Fruit fly (Drosophila melanogaster) whole organism, embryonic: ENCODE results near the gene CG17111.

Experiments
- Asciz ChIP-seq: fragments of 200-800 bp; sonication (Bioruptor generic); optimal IDR thresholded peaks from 2 replicates; lab custom pipeline; 2017; ENCODE audit warnings: missing biosample characterization, mild to moderate bottlenecking, missing genetic modification characterization, missing genetic modification reagents
- BtbVII ChIP-seq: fragments of 200-800 bp; sonication (Bioruptor generic); optimal IDR thresholded peaks from 3 replicates; lab custom pipeline; 2017; ENCODE audit warnings: missing biosample characterization, mild to moderate bottlenecking, missing genetic modification characterization
- CG12236 ChIP-seq: fragments of 200-800 bp; sonication (Bioruptor generic); optimal IDR thresholded peaks from 2 replicates; lab custom pipeline; 2016; ENCODE audit warnings: missing biosample characterization, missing genetic modification characterization
- CG12659 ChIP-seq: fragments of 200-800 bp; sonication (Bioruptor generic); optimal IDR thresholded peaks from 3 replicates; lab custom pipeline; 2017; ENCODE audit warnings: mild to moderate bottlenecking, missing biosample characterization, missing genetic modification reagents, missing genetic modification characterization
- CG14667 ChIP-seq: fragments of 200-800 bp; sonication (Bioruptor generic); IDR thresholded peaks from 2 replicates; pipeline ENCODE4 v1.3.6; 2022; ENCODE audit warnings: missing biosample characterization, missing genetic modification characterization
- CG14860 ChIP-seq: fragments of 200-800 bp; sonication (Bioruptor generic); IDR thresholded peaks from 3 replicates; pipeline ENCODE4 v1.3.6; 2022; ENCODE audit warnings: missing biosample characterization, missing genetic modification characterization; ENCODE audit not compliant: partially characterized antibody
- CG17328 ChIP-seq: fragments of 200-800 bp; sonication (Bioruptor generic); IDR thresholded peaks from 2 replicates; pipeline ENCODE4 v1.3.6; 2022; ENCODE audit warnings: missing biosample characterization, missing genetic modification characterization
- CG2875 ChIP-seq: fragments of 200-800 bp; sonication (Bioruptor generic); optimal IDR thresholded peaks from 2 replicates; lab custom pipeline; 2017; ENCODE audit warnings: missing biosample characterization, mild to moderate bottlenecking, missing genetic modification characterization, missing genetic modification reagents
- CG3281 ChIP-seq: fragments of 200-800 bp; sonication (Bioruptor generic); optimal IDR thresholded peaks from 3 replicates; lab custom pipeline; 2017; ENCODE audit warnings: missing biosample characterization, mild to moderate bottlenecking, missing genetic modification characterization
- CG5953 ChIP-seq: fragments of 200-800 bp; sonication (Bioruptor generic); IDR thresholded peaks from 2 replicates; pipeline ENCODE4 v1.3.6; 2022; ENCODE audit warnings: missing biosample characterization, missing genetic modification characterization
- CG6254 ChIP-seq: fragments of 200-800 bp; sonication (Bioruptor generic); optimal IDR thresholded peaks from 3 replicates; lab custom pipeline; 2017; ENCODE audit warnings: mild to moderate bottlenecking, missing biosample characterization, missing genetic modification reagents, missing genetic modification characterization
- CG7372 ChIP-seq: fragments of 200-800 bp; sonication (Bioruptor generic); IDR thresholded peaks from 2 replicates; pipeline ENCODE4 v1.3.6; 2022; ENCODE audit warnings: missing biosample characterization, missing genetic modification characterization
- CG8359 ChIP-seq: fragments of 200-800 bp; sonication (Bioruptor generic); optimal IDR thresholded peaks from 2 replicates; lab custom pipeline; 2017; ENCODE audit warnings: missing biosample characterization, mild to moderate bottlenecking, missing genetic modification characterization, borderline replicate concordance
- CG8765 ChIP-seq: fragments of 200-800 bp; sonication (Bioruptor generic); IDR thresholded peaks from 2 replicates; pipeline ENCODE4 v1.3.6; 2022; ENCODE audit warnings: missing biosample characterization, missing genetic modification characterization
- CG9727 ChIP-seq: fragments of 200-800 bp; sonication (Bioruptor generic); optimal IDR thresholded peaks from 3 replicates; lab custom pipeline; 2017; ENCODE audit warnings: missing biosample characterization, mild to moderate bottlenecking, missing genetic modification characterization
- CG9797 ChIP-seq: fragments of 200-800 bp; sonication (Bioruptor generic); optimal IDR thresholded peaks from 3 replicates; lab custom pipeline; 2018; ENCODE audit warnings: missing biosample characterization, mild to moderate bottlenecking, missing genetic modification characterization
- Dip2 ChIP-seq: fragments of 200-800 bp; sonication (Bioruptor generic); IDR thresholded peaks from 2 replicates; pipeline ENCODE4 v1.3.6; 2022; ENCODE audit warnings: missing biosample characterization, missing genetic modification characterization
- Elba2 ChIP-seq: fragments of 200-800 bp; sonication (Bioruptor generic); optimal IDR thresholded peaks from 3 replicates; lab custom pipeline; 2016; ENCODE audit warnings: missing biosample characterization, missing genetic modification characterization
- HmgZ ChIP-seq: fragments of 200-800 bp; sonication (Bioruptor generic); optimal IDR thresholded peaks from 2 replicates; lab custom pipeline; 2018; ENCODE audit warnings: missing biosample characterization, mild to moderate bottlenecking, missing genetic modification characterization
- Hr51 ChIP-seq, 2 experiments: fragments of 200-800 bp; sonication (Bioruptor generic); optimal IDR thresholded peaks; 2 replicates in 1 of 2; 3 replicates in 1 of 2; lab custom pipeline; 2016 to 2018; ENCODE audit warnings: missing biosample characterization in 2 of 2, missing genetic modification characterization in 2 of 2, mild to moderate bottlenecking in 1 of 2, moderate library complexity in 1 of 2
- Hr78 ChIP-seq, 2 experiments: fragments of 200-800 bp in 1 of 2; fragments of >200 bp in 1 of 2; sonication (Bioruptor generic) in 1 of 2; optimal IDR thresholded peaks; 2 replicates each; lab custom pipeline; 2017 to 2019; ENCODE audit warnings: missing biosample characterization in 2 of 2, missing genetic modification characterization in 2 of 2, mild to moderate bottlenecking in 1 of 2, moderate library complexity in 1 of 2
- Mad ChIP-seq: fragments of 200-800 bp; sonication (Bioruptor generic); optimal IDR thresholded peaks from 2 replicates; lab custom pipeline; 2016; ENCODE audit warnings: missing biosample characterization, missing genetic modification characterization
- NK7.1 ChIP-seq: fragments of 200-800 bp; sonication (Bioruptor generic); optimal IDR thresholded peaks from 3 replicates; lab custom pipeline; 2016; ENCODE audit warnings: missing biosample characterization, missing genetic modification characterization
- NfI ChIP-seq: fragments of 200-800 bp; sonication (Bioruptor generic); optimal IDR thresholded peaks from 3 replicates; lab custom pipeline; 2018; ENCODE audit warnings: missing biosample characterization, mild to moderate bottlenecking, missing genetic modification characterization, moderate library complexity
- Opbp ChIP-seq: fragments of 200-800 bp; sonication (Bioruptor generic); IDR thresholded peaks from 3 replicates; pipeline ENCODE4 v1.3.6; 2022; ENCODE audit warnings: missing biosample characterization, missing genetic modification characterization; ENCODE audit not compliant: partially characterized antibody
- Sin3A ChIP-seq: fragments of >200 bp; optimal IDR thresholded peaks from 2 replicates; lab custom pipeline; 2018
- Tbp ChIP-seq: fragments of >200 bp; optimal IDR thresholded peaks from 2 replicates; lab custom pipeline; 2018; ENCODE audit warnings: missing biosample characterization, missing genetic modification characterization
- ab ChIP-seq: fragments of 200-800 bp; sonication (Bioruptor generic); optimal IDR thresholded peaks from 2 replicates; lab custom pipeline; 2016; ENCODE audit warnings: missing biosample characterization, missing genetic modification characterization
- chn ChIP-seq: fragments of 200-800 bp; sonication (Bioruptor generic); optimal IDR thresholded peaks from 2 replicates; lab custom pipeline; 2016; ENCODE audit warnings: missing biosample characterization, missing genetic modification characterization
- corto ChIP-seq: fragments of 200-800 bp; sonication (Bioruptor generic); optimal IDR thresholded peaks from 2 replicates; lab custom pipeline; 2016; ENCODE audit warnings: missing biosample characterization, mild to moderate bottlenecking, missing genetic modification characterization, moderate library complexity
- da ChIP-seq: fragments of 200-800 bp; sonication (Bioruptor generic); optimal IDR thresholded peaks from 2 replicates; lab custom pipeline; 2016; ENCODE audit warnings: missing biosample characterization, missing genetic modification characterization
- dmrt11E ChIP-seq: fragments of 200-800 bp; sonication (Bioruptor generic); optimal IDR thresholded peaks from 3 replicates; lab custom pipeline; 2018; ENCODE audit warnings: missing biosample characterization, mild to moderate bottlenecking, missing genetic modification characterization, moderate library complexity
- dysf ChIP-seq: fragments of 200-800 bp; sonication (Bioruptor generic); IDR thresholded peaks from 3 replicates; pipeline ENCODE4 v1.3.6; 2022; ENCODE audit warnings: missing biosample characterization, missing genetic modification characterization
- hb ChIP-seq: fragments of 200-800 bp; sonication (Bioruptor generic); IDR thresholded peaks from 3 replicates; pipeline ENCODE4 v1.3.6; 2022; ENCODE audit warnings: missing biosample characterization, missing genetic modification characterization; ENCODE audit not compliant: partially characterized antibody
- klu ChIP-seq: fragments of 200-800 bp; sonication (Bioruptor generic); IDR thresholded peaks from 2 replicates; pipeline ENCODE4 v1.3.6; 2022; ENCODE audit warnings: missing biosample characterization, missing genetic modification characterization
- lov ChIP-seq, 2 experiments: fragments of 200-800 bp in 1 of 2; fragments of >200 bp in 1 of 2; sonication (Bioruptor generic) in 1 of 2; IDR thresholded peaks in 1 of 2; optimal IDR thresholded peaks in 1 of 2; 2 replicates in 1 of 2; 3 replicates in 1 of 2; pipeline versions ENCODE4 v1.3.6 to Lab custom; 2017 to 2022; ENCODE audit warnings: missing biosample characterization in 1 of 2, missing genetic modification characterization in 1 of 2
- mirr ChIP-seq: fragments of 200-800 bp; sonication (Bioruptor generic); optimal IDR thresholded peaks from 3 replicates; lab custom pipeline; 2018; ENCODE audit warnings: missing biosample characterization, mild to moderate bottlenecking, missing genetic modification characterization
- pho ChIP-seq: fragments of 200-800 bp; sonication (Bioruptor generic); optimal IDR thresholded peaks from 2 replicates; lab custom pipeline; 2016; ENCODE audit warnings: missing biosample characterization, missing genetic modification characterization
- pnt ChIP-seq: fragments of 200-800 bp; sonication (Bioruptor generic); optimal IDR thresholded peaks from 3 replicates; lab custom pipeline; 2016; ENCODE audit warnings: missing biosample characterization, missing genetic modification characterization
- prd ChIP-seq, 3 experiments: fragments of >200 bp in 2 of 3; fragments of 200-800 bp in 1 of 3; sonication (Bioruptor generic) in 1 of 3; optimal IDR thresholded peaks in 2 of 3; IDR thresholded peaks in 1 of 3; 2 replicates in 2 of 3; 3 replicates in 1 of 3; pipeline versions ENCODE4 v1.3.6 to Lab custom; 2017 to 2022; ENCODE audit warnings: missing biosample characterization in 1 of 3, missing genetic modification characterization in 1 of 3
- pum ChIP-seq: fragments of 200-800 bp; sonication (Bioruptor generic); optimal IDR thresholded peaks from 2 replicates; lab custom pipeline; 2016; ENCODE audit warnings: missing biosample characterization, missing genetic modification characterization
- ro ChIP-seq: fragments of 200-800 bp; sonication (Bioruptor generic); IDR thresholded peaks from 2 replicates; pipeline ENCODE4 v1.3.6; 2022; ENCODE audit warnings: missing biosample characterization, missing genetic modification characterization
- scrt ChIP-seq: fragments of 200-800 bp; sonication (Bioruptor generic); optimal IDR thresholded peaks from 2 replicates; lab custom pipeline; 2018; ENCODE audit warnings: missing biosample characterization, mild to moderate bottlenecking, missing genetic modification characterization, moderate library complexity
- sna ChIP-seq: fragments of 200-800 bp; sonication (Bioruptor generic); IDR thresholded peaks from 2 replicates; pipeline ENCODE4 v1.3.6; 2022; ENCODE audit warnings: missing biosample characterization, missing genetic modification characterization; ENCODE audit not compliant: partially characterized antibody
- sr ChIP-seq: fragments of 200-800 bp; sonication (Bioruptor generic); IDR thresholded peaks from 3 replicates; pipeline ENCODE4 v1.3.6; 2022; ENCODE audit warnings: missing biosample characterization, missing genetic modification characterization
- ssp ChIP-seq: fragments of 200-800 bp; sonication (Bioruptor generic); IDR thresholded peaks from 2 replicates; pipeline ENCODE4 v1.3.6; 2022; ENCODE audit warnings: missing biosample characterization, missing genetic modification characterization
- stc ChIP-seq: fragments of 200-800 bp; sonication (Bioruptor generic); IDR thresholded peaks from 2 replicates; pipeline ENCODE4 v1.3.6; 2022; ENCODE audit warnings: missing biosample characterization, missing genetic modification characterization
- tup ChIP-seq: fragments of 200-800 bp; sonication (Bioruptor generic); optimal IDR thresholded peaks from 2 replicates; lab custom pipeline; 2016; ENCODE audit warnings: missing biosample characterization, mild to moderate bottlenecking, missing genetic modification characterization, moderate library complexity
- zen ChIP-seq: fragments of 200-800 bp; sonication (Bioruptor generic); optimal IDR thresholded peaks from 3 replicates; lab custom pipeline; 2018; ENCODE audit warnings: missing biosample characterization, mild to moderate bottlenecking, missing genetic modification characterization, moderate library complexity

The CG17111 gene

DNA sequence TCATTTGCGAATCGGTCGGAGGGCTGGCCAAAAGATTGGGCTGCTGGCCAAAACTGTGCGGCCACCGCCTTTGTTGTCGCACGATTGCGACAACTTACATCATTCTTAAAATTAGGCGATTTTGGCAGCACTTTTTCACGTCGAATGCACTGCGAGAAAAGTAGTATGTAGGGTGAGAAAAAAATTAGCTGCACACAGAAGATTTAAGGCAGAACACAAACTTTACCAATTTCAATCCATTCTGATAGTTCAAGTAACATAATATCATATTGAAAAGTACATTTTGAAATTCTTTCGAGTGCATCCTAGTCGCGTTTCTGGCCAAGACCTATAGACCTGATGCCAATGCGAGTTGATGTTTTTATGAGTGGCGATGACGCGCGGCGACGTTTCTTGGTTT is 38.6 kb downstream of the CG17111 start (continued):
- no peak for TF ChIP-seq ro (GFP tag; lab: Robert Waterston, UW)
- TF ChIP-seq pum: peak; percentile 21
- TF ChIP-seq Opbp (GFP tag; lab: Robert Waterston, UW): no peak
- no peak for TF ChIP-seq hb (GFP tag; lab: Robert Waterston, UW)
- TF ChIP-seq sna (GFP tag; lab: Robert Waterston, UW): no peak
- TF ChIP-seq ssp: peak; percentile 24; the same call in 1 of the 2 replicates
- TF ChIP-seq stc: peak; percentile 48; the same call in 1 of the 2 replicates
- TF ChIP-seq dmrt11E: peak; percentile 4
- TF ChIP-seq Hr51 (GFP tag; optimal IDR thresholded peaks at IDR 0.05; lab: Kevin White, UChicago): peak in 1 of 2 experiments; percentile 37
- TF ChIP-seq CG17328: 0 out of 2 replicates have a peak, but pooled peaks have one; percentile 39
- peak; percentile 43; the same call in 1 of the 2 replicates for TF ChIP-seq klu (GFP tag; lab: Robert Waterston, UW)
- peak; percentile 22 for TF ChIP-seq scrt (GFP tag; lab: Kevin White, UChicago)
- TF ChIP-seq sr (GFP tag; lab: Robert Waterston, UW): no peak
- no peak for TF ChIP-seq Elba2
- no peak for TF ChIP-seq CG9797
- no peak for TF ChIP-seq CG3281 (GFP tag; lab: Kevin White, UChicago)
- peak; percentile 71 for TF ChIP-seq CG7372 (GFP tag; lab: Robert Waterston, UW)
- TF ChIP-seq CG14860: no peak
- TF ChIP-seq chn (GFP tag; lab: Kevin White, UChicago): peak; percentile 26
- no peak for TF ChIP-seq ab (GFP tag; lab: Kevin White, UChicago)
- peak; percentile 7 for TF ChIP-seq CG12659 (GFP tag; lab: Kevin White, UChicago)
- peak; percentile 38 for TF ChIP-seq CG9727 (GFP tag; lab: Kevin White, UChicago)
- TF ChIP-seq tup (GFP tag; lab: Kevin White, UChicago): peak; percentile 20
- TF ChIP-seq corto (GFP tag; lab: Kevin White, UChicago): no peak
- no peak for TF ChIP-seq lov (optimal IDR thresholded peaks at IDR 0.05; lab: Kevin White, UChicago)
- TF ChIP-seq lov (GFP tag; IDR thresholded peaks at IDR 0.05; lab: Robert Waterston, UW): no peak
- no peak for TF ChIP-seq CG14667
- no peak for TF ChIP-seq da
- TF ChIP-seq mirr (GFP tag; lab: Kevin White, UChicago): peak; percentile 35
- TF ChIP-seq HmgZ (tag; lab: Kevin White, UChicago): peak; percentile 15
- TF ChIP-seq CG8359 (GFP tag; lab: Kevin White, UChicago): no peak
- TF ChIP-seq Hr78 (GFP tag; optimal IDR thresholded peaks at IDR 0.05; lab: Kevin White, UChicago): no peak
- TF ChIP-seq NK7.1 (GFP tag; lab: Kevin White, UChicago): no peak
- no peak for TF ChIP-seq Dip2 (GFP tag; lab: Robert Waterston, UW)
- no peak for TF ChIP-seq Sin3A (lab: Kevin White, UChicago)
- TF ChIP-seq prd (optimal IDR thresholded peaks at IDR 0.05; lab: Kevin White, UChicago): no peak
- TF ChIP-seq prd (GFP tag; IDR thresholded peaks at IDR 0.05; lab: Robert Waterston, UW): peak; percentile 73; the same call in 2 of the 3 replicates
- peak; percentile 37; the same call in 1 of the 2 replicates for TF ChIP-seq CG8765
- no peak for TF ChIP-seq CG5953
- TF ChIP-seq pnt (GFP tag; lab: Kevin White, UChicago): no peak
- no peak for TF ChIP-seq zen (tag; lab: Kevin White, UChicago)
- TF ChIP-seq Tbp (GFP tag; lab: Kevin White, UChicago): no peak
- no peak for TF ChIP-seq BtbVII
- TF ChIP-seq dysf (GFP tag; lab: Robert Waterston, UW): peak; percentile 79; the same call in 2 of the 3 replicates
- TF ChIP-seq pho: peak; percentile 77
- no peak for TF ChIP-seq Asciz (GFP tag; lab: Kevin White, UChicago)
- peak; percentile 3 for TF ChIP-seq Mad (GFP tag; lab: Kevin White, UChicago)
- TF ChIP-seq CG12236 (GFP tag; lab: Kevin White, UChicago): no peak
- TF ChIP-seq NfI (GFP tag; lab: Kevin White, UChicago): peak; percentile 70
- no peak for TF ChIP-seq CG6254 (GFP tag; lab: Kevin White, UChicago)
- TF ChIP-seq CG2875 (GFP tag; lab: Kevin White, UChicago): no peak
